Worm (Caenorhabditis elegans) whole organism, midembryonic: ENCODE data around the gene T28A8.6.

Experiments used
- T22C8.4 ChIP-seq: fragments of 200-800 bp; sonication (Bioruptor generic); IDR thresholded peaks from 2 replicates; pipeline ENCODE4 v1.3.6; 2022; ENCODE audit warnings: missing genetic modification characterization, missing compliant biosample characterization
- flt-1 ChIP-seq: fragments of 200-800 bp; sonication (Bioruptor generic); IDR thresholded peaks from 2 replicates; pipeline ENCODE4 v1.3.6; 2022; ENCODE audit warnings: missing genetic modification characterization, missing compliant biosample characterization
- klf-2 ChIP-seq: fragments of 200-800 bp; sonication (Bioruptor generic); conservative IDR thresholded peaks from 2 replicates; pipeline ENCODE4 v1.3.6; 2022; ENCODE audit warnings: missing genetic modification reagents, missing genetic modification characterization, missing compliant biosample characterization
- ztf-29 ChIP-seq: fragments of 200-800 bp; sonication (Bioruptor generic); IDR thresholded peaks from 2 replicates; pipeline ENCODE4 v1.3.6; 2022; ENCODE audit warnings: missing genetic modification reagents, missing genetic modification characterization, missing compliant biosample characterization

DNA sequence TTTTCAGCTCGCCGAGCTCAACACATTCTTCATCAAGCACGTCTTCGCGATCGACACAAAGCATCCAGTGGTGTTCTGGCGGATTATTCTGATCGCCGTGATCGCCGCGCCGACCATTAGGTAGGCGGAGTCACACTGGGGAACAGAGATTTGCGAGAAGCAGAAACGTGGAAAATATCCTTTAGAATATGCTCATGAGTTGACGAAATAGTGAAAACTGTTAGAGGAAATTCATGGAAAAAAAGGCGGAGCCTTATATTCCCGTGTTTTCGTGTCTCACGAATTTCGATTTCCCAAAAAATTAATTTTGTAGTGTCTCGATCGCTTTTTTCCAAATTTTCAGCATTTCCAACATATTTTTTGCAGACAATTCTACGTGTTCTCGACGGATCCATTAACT, 24.5 kb upstream of the T28A8.6 start:
- TF ChIP-seq flt-1 (GFP tag; lab: Robert Waterston, UW) (no peak; the same call in 1 of the 2 replicates), klf-2 (GFP tag; lab: Robert Waterston, UW) (no peak), ztf-29 (GFP tag; lab: Robert Waterston, UW) (no peak), T22C8.4 (GFP tag; lab: Robert Waterston, UW) (no peak)
